Fruit fly (Drosophila melanogaster): ENCODE data around the gene Gr64e.
A peak's percentile ranks its signal among the peaks of the same experiment; 100 is the strongest.

Gr64e gene

dm6 chr3L:4070996-4071379 is 39.0 kb downstream of the Gr64e start (continued):
- no peak for TF ChIP-seq Kr (GFP tag; optimal IDR thresholded peaks at IDR 0.05)
- no peak for TF ChIP-seq Mad (GFP tag; optimal IDR thresholded peaks at IDR 0.05)
- peak; percentile 41 for TF ChIP-seq MTF-1 (GFP tag; optimal IDR thresholded peaks at IDR 0.05; ENCODE audit: borderline replicate concordance)
- peak; percentile 86 for TF ChIP-seq ci (GFP tag; IDR thresholded peaks at IDR 0.05)
- peak; percentile 23 for TF ChIP-seq CG11504 (tag; optimal IDR thresholded peaks at IDR 0.05)
- TF ChIP-seq CG1792 (GFP tag; optimal IDR thresholded peaks at IDR 0.05) = no peak
- no peak for TF ChIP-seq HLHmδ (GFP tag; optimal IDR thresholded peaks at IDR 0.05)
- peak; percentile 47 for TF ChIP-seq CG17802 (tag; optimal IDR thresholded peaks at IDR 0.05)
- peak; percentile 7 for TF ChIP-seq CG31365 (tag; optimal IDR thresholded peaks at IDR 0.05)
- no peak for TF ChIP-seq btn (GFP tag; optimal IDR thresholded peaks at IDR 0.05)
- peak; percentile 45 for TF ChIP-seq nom (GFP tag; optimal IDR thresholded peaks at IDR 0.05)
- TF ChIP-seq Drgx (GFP tag; IDR thresholded peaks at IDR 0.05) = peak; percentile 91
- no peak for TF ChIP-seq NC2α (GFP tag; optimal IDR thresholded peaks at IDR 0.05)
- TF ChIP-seq Med (GFP tag) = peak; percentile 90
- TF ChIP-seq CG3726 (GFP tag; IDR thresholded peaks at IDR 0.05) = peak; percentile 64; the same call in 1 of the 3 replicates
- peak; percentile 56 for TF ChIP-seq CG9817 (tag; optimal IDR thresholded peaks at IDR 0.05)
- TF ChIP-seq CG2202 (tag; optimal IDR thresholded peaks at IDR 0.05) = no peak
- TF ChIP-seq en (GFP tag; optimal IDR thresholded peaks at IDR 0.05) = no peak
- no peak for TF ChIP-seq chinmo (GFP tag; IDR thresholded peaks at IDR 0.05; ENCODE audit: partially characterized antibody)
- TF ChIP-seq CG30403 (GFP tag; optimal IDR thresholded peaks at IDR 0.05) = no peak
- peak; percentile 37 for TF ChIP-seq Hsf (GFP tag; optimal IDR thresholded peaks at IDR 0.05)
- peak; percentile 66 for TF ChIP-seq CG14441 (GFP tag; IDR thresholded peaks at IDR 0.05)
- peak; percentile 81 for TF ChIP-seq E2f1 (GFP tag; IDR thresholded peaks at IDR 0.05)
- peak; percentile 64 for TF ChIP-seq CG9932 (GFP tag; IDR thresholded peaks at IDR 0.05)
- TF ChIP-seq al (GFP tag; IDR thresholded peaks at IDR 0.05) = peak; percentile 46; the same call in 1 of the 2 replicates
- TF ChIP-seq fd64A (GFP tag; optimal IDR thresholded peaks at IDR 0.05) = no peak
- peak; percentile 45 for TF ChIP-seq CG9609 (GFP tag; optimal IDR thresholded peaks at IDR 0.05)
- TF ChIP-seq slou (GFP tag; optimal IDR thresholded peaks at IDR 0.05) = peak; percentile 31
- TF ChIP-seq zfh2 (GFP tag; optimal IDR thresholded peaks at IDR 0.05) = no peak
- no peak for TF ChIP-seq Antp (GFP tag; optimal IDR thresholded peaks at IDR 0.05)
- TF ChIP-seq NFAT (GFP tag; IDR thresholded peaks at IDR 0.05) = 0 out of 2 replicates have a peak, but pooled peaks have one; percentile 34
- TF ChIP-seq lab (GFP tag; optimal IDR thresholded peaks at IDR 0.05) = peak; percentile 55
- TF ChIP-seq CG33213 (GFP tag; optimal IDR thresholded peaks at IDR 0.05) = no peak
- TF ChIP-seq HmgD (GFP tag; optimal IDR thresholded peaks at IDR 0.05) = no peak
- TF ChIP-seq CG4282 (GFP tag; optimal IDR thresholded peaks at IDR 0.05) = no peak
- TF ChIP-seq CG5245 (GFP tag; optimal IDR thresholded peaks at IDR 0.05) = peak; percentile 62
- no peak for TF ChIP-seq cwo (GFP tag; optimal IDR thresholded peaks at IDR 0.05)
- no peak for TF ChIP-seq Dll (GFP tag; IDR thresholded peaks at IDR 0.05; ENCODE audit: partially characterized antibody)
- no peak for TF ChIP-seq gt (GFP tag; IDR thresholded peaks at IDR 0.05)
- TF ChIP-seq CG3281 (GFP tag; optimal IDR thresholded peaks at IDR 0.05) = no peak
- peak; percentile 9 for TF ChIP-seq Dip3 (GFP tag; optimal IDR thresholded peaks at IDR 0.05)
- no peak for TF ChIP-seq Dp (GFP tag; optimal IDR thresholded peaks at IDR 0.05)
- peak; percentile 7 for TF ChIP-seq HmgZ (tag; optimal IDR thresholded peaks at IDR 0.05)
- TF ChIP-seq CG8388 (GFP tag; optimal IDR thresholded peaks at IDR 0.05) = peak; percentile 37
- no peak for TF ChIP-seq CG16813 (GFP tag; IDR thresholded peaks at IDR 0.05; ENCODE audit: partially characterized antibody)
- TF ChIP-seq lbe (GFP tag; optimal IDR thresholded peaks at IDR 0.05) = peak; percentile 62
- TF ChIP-seq abd-A (tag; optimal IDR thresholded peaks at IDR 0.05) = no peak
- peak; percentile 38; the same call in 1 of the 2 replicates for TF ChIP-seq peb (GFP tag; IDR thresholded peaks at IDR 0.05)
- TF ChIP-seq jing (GFP tag; optimal IDR thresholded peaks at IDR 0.05) = peak; percentile 68
- no peak; the same call in 1 of the 2 replicates for TF ChIP-seq Doc2 (GFP tag; IDR thresholded peaks at IDR 0.05)
- TF ChIP-seq bowl (GFP tag; IDR thresholded peaks at IDR 0.05) = peak; percentile 29; the same call in 1 of the 2 replicates

Data from whole organism, embryonic.